Worm (Caenorhabditis elegans) whole organism, L4/young adult: Measurements from ENCODE around the gene abu-4.
"Not testable (repeated sequence)": the region's sequence is repeated elsewhere in the genome, so short reads cannot be mapped to it uniquely, and the experiment has no call there.

ENCODE experiments used
- W03F9.2 ChIP-seq: fragments of 150-350 bp; optimal IDR thresholded peaks from 2 replicates; lab custom pipeline; 2014; ENCODE audit warnings: missing biosample characterization, missing genetic modification characterization
- dao-5 ChIP-seq: sonication (generic microtip); optimal IDR thresholded peaks from 2 replicates; lab custom pipeline; 2016; ENCODE audit warnings: missing genotype, missing genetic modification characterization, moderate library complexity, missing compliant biosample characterization
- him-1 ChIP-seq: sonication (generic microtip); optimal IDR thresholded peaks from 2 replicates; lab custom pipeline; 2016; ENCODE audit warnings: missing genotype, missing genetic modification reagents, missing genetic modification characterization, missing compliant biosample characterization

The abu-4 gene

ce11 chrV:2255191-2255590 lies 19.5 kb upstream of the abu-4 start, which contains the start of gene F41B5.1:
Gene F41B5.1, plus strand, starts transcription at chrV:2255533.
- not testable (repeated sequence) for TF ChIP-seq W03F9.2 (tag; lab: Kevin White, UChicago); dao-5 (tag; lab: Kevin White, UChicago); him-1

ce11 chrV:2259750-2260149 lies 14.9 kb upstream of the abu-4 start, which contains the start of gene nhr-182:
Gene nhr-182, minus strand, starts transcription at chrV:2259927.
- TF ChIP-seq him-1: no peak
- TF ChIP-seq dao-5 (tag; lab: Kevin White, UChicago): no peak
- no peak for TF ChIP-seq W03F9.2 (tag; lab: Kevin White, UChicago)

ce11 chrV:2260660-2261059 lies 14.0 kb upstream of the abu-4 start, which contains the start of gene F41B5.12:
Gene F41B5.12, plus strand, starts transcription at chrV:2260960.
- TF ChIP-seq dao-5 (tag; lab: Kevin White, UChicago): no peak
- no peak for TF ChIP-seq him-1
- TF ChIP-seq W03F9.2 (tag; lab: Kevin White, UChicago): no peak

ce11 chrV:2264455-2264854 lies 10.2 kb upstream of the abu-4 start, which contains the start of gene nhr-183:
Gene nhr-183, minus strand, starts transcription at chrV:2264634.
- TF ChIP-seq dao-5 (tag; lab: Kevin White, UChicago) (no peak), him-1 (no peak), W03F9.2 (tag; lab: Kevin White, UChicago) (no peak)

- TF ChIP-seq dao-5 (tag; lab: Kevin White, UChicago) (no peak), W03F9.2 (tag; lab: Kevin White, UChicago) (no peak), him-1 (no peak)
Measured at ce11 chrV:2264925-2265324, 9.7 kb upstream of the abu-4 start.

ce11 chrV:2266958-2267357 lies 7.7 kb upstream of the abu-4 start, which contains the start of gene nhr-275:
Gene nhr-275, minus strand, starts transcription at chrV:2267058.
- TF ChIP-seq dao-5 (tag; lab: Kevin White, UChicago): no peak

ce11 chrV:2271750-2272149 lies 2.9 kb upstream of the abu-4 start, which contains the start of gene Y5H2A.1:
Gene Y5H2A.1, minus strand, starts transcription at chrV:2271850.
- TF ChIP-seq him-1: no peak
- no peak for TF ChIP-seq W03F9.2 (tag; lab: Kevin White, UChicago)
- TF ChIP-seq dao-5 (tag; lab: Kevin White, UChicago): no peak

ce11 chrV:2277260-2277659 lies 2.6 kb downstream of the abu-4 start:
- no peak for TF ChIP-seq him-1
- TF ChIP-seq W03F9.2 (tag; lab: Kevin White, UChicago): no peak
- no peak for TF ChIP-seq dao-5 (tag; lab: Kevin White, UChicago)

ce11 chrV:2278052-2278451 lies 3.4 kb downstream of the abu-4 start, which contains the start of gene nhr-59:
Gene nhr-59, minus strand, starts transcription at chrV:2278265.
- TF ChIP-seq dao-5 (tag; lab: Kevin White, UChicago) (no peak), W03F9.2 (tag; lab: Kevin White, UChicago) (no peak), him-1 (no peak)

- TF ChIP-seq W03F9.2 (tag; lab: Kevin White, UChicago): no peak
Measured at ce11 chrV:2278543-2278942, 3.9 kb downstream of the abu-4 start, which contains the start of gene fbxa-137. Gene fbxa-137, plus strand, starts transcription at chrV:2278816.

- peak; percentile 17 for TF ChIP-seq W03F9.2 (tag; lab: Kevin White, UChicago)
- no peak for TF ChIP-seq dao-5 (tag; lab: Kevin White, UChicago)
Measured at ce11 chrV:2281499-2281898, 6.9 kb downstream of the abu-4 start, which contains the start of gene nhr-228. Gene nhr-228, plus strand, starts transcription at chrV:2281759.

- TF ChIP-seq dao-5 (tag; lab: Kevin White, UChicago) (no peak), W03F9.2 (tag; lab: Kevin White, UChicago) (no peak)
Measured at ce11 chrV:2285107-2285506, 10.5 kb downstream of the abu-4 start, which contains the start of gene nhr-227. Gene nhr-227, plus strand, starts transcription at chrV:2285432.

ce11 chrV:2290329-2290728 lies 15.7 kb downstream of the abu-4 start, which contains the start of gene nhr-225:
Gene nhr-225, minus strand, starts transcription at chrV:2290474.
- TF ChIP-seq him-1 (no peak), dao-5 (tag; lab: Kevin White, UChicago) (no peak), W03F9.2 (tag; lab: Kevin White, UChicago) (no peak)

ce11 chrV:2292240-2292639 lies 17.6 kb downstream of the abu-4 start, which contains the start of gene nhr-115:
Gene nhr-115, plus strand, starts transcription at chrV:2292540.
- no peak for TF ChIP-seq him-1
- TF ChIP-seq dao-5 (tag; lab: Kevin White, UChicago): no peak
- TF ChIP-seq W03F9.2 (tag; lab: Kevin White, UChicago): no peak

ce11 chrV:2294577-2294976 lies 19.9 kb downstream of the abu-4 start, which contains the start of gene nhr-226:
Gene nhr-226, plus strand, starts transcription at chrV:2294877.
- no peak for TF ChIP-seq W03F9.2 (tag; lab: Kevin White, UChicago)
- TF ChIP-seq dao-5 (tag; lab: Kevin White, UChicago): no peak
- TF ChIP-seq him-1: no peak
